Fruit fly (Drosophila melanogaster) whole organism, embryonic: ENCODE data around the gene CG5861.

Source experiments
- ATbp ChIP-seq: fragments of 200-800 bp; sonication (Bioruptor generic); optimal IDR thresholded peaks from 2 replicates; lab custom pipeline; 2017; ENCODE audit warnings: missing biosample characterization, mild to moderate bottlenecking, missing genetic modification characterization, missing genetic modification reagents
- Ada2b ChIP-seq: fragments of 200-800 bp; sonication (Bioruptor generic); IDR thresholded peaks from 2 replicates; pipeline ENCODE4 v1.3.6; 2022; ENCODE audit warnings: missing biosample characterization, missing genetic modification characterization
- Antp ChIP-seq: fragments of 200-800 bp; sonication (Bioruptor generic); optimal IDR thresholded peaks from 3 replicates; lab custom pipeline; 2016; ENCODE audit warnings: missing biosample characterization, missing genetic modification characterization
- Bdp1 ChIP-seq: fragments of 200-800 bp; sonication (Bioruptor generic); optimal IDR thresholded peaks from 3 replicates; lab custom pipeline; 2016; ENCODE audit warnings: missing biosample characterization, missing genetic modification characterization
- CG10366 ChIP-seq: fragments of 200-800 bp; sonication (Bioruptor generic); IDR thresholded peaks from 2 replicates; pipeline ENCODE4 v1.3.6; 2022; ENCODE audit warnings: missing biosample characterization, missing genetic modification characterization
- CG10543 ChIP-seq: fragments of 200-800 bp; sonication (Bioruptor generic); optimal IDR thresholded peaks from 3 replicates; lab custom pipeline; 2017; ENCODE audit warnings: missing biosample characterization, mild to moderate bottlenecking, missing genetic modification characterization, moderate library complexity
- CG11085 ChIP-seq: fragments of 200-800 bp; sonication (Bioruptor generic); IDR thresholded peaks from 2 replicates; pipeline ENCODE4 v1.3.6; 2022; ENCODE audit warnings: missing biosample characterization, missing genetic modification characterization
- CG13123 ChIP-seq: fragments of 200-800 bp; sonication (Bioruptor generic); optimal IDR thresholded peaks from 2 replicates; lab custom pipeline; 2016; ENCODE audit warnings: missing biosample characterization, missing genetic modification characterization
- CG15269 ChIP-seq: fragments of 200-800 bp; sonication (Bioruptor generic); optimal IDR thresholded peaks from 2 replicates; lab custom pipeline; 2018; ENCODE audit warnings: missing biosample characterization, mild to moderate bottlenecking, missing genetic modification characterization, moderate library complexity
- CG17912 ChIP-seq: fragments of 200-800 bp; sonication (Bioruptor generic); optimal IDR thresholded peaks from 2 replicates; lab custom pipeline; 2018; ENCODE audit warnings: missing biosample characterization, mild to moderate bottlenecking, missing genetic modification characterization
- CG18619 ChIP-seq: fragments of 200-800 bp; sonication (Bioruptor generic); optimal IDR thresholded peaks from 3 replicates; lab custom pipeline; 2017; ENCODE audit warnings: missing biosample characterization, mild to moderate bottlenecking, missing genetic modification characterization
- CG2678 ChIP-seq: fragments of 200-800 bp; sonication (Bioruptor generic); optimal IDR thresholded peaks from 3 replicates; lab custom pipeline; 2019; ENCODE audit warnings: missing biosample characterization, mild to moderate bottlenecking, missing genetic modification characterization, moderate library complexity
- CG30403 ChIP-seq: fragments of 200-800 bp; sonication (Bioruptor generic); optimal IDR thresholded peaks from 3 replicates; lab custom pipeline; 2016; ENCODE audit warnings: missing biosample characterization, missing genetic modification characterization
- CG33557 ChIP-seq: fragments of 200-800 bp; sonication (Bioruptor generic); optimal IDR thresholded peaks from 2 replicates; lab custom pipeline; 2019; ENCODE audit warnings: missing biosample characterization, mild to moderate bottlenecking, missing genetic modification characterization, moderate library complexity
- CG34224 ChIP-seq: fragments of 200-800 bp; sonication (Bioruptor generic); IDR thresholded peaks from 3 replicates; pipeline ENCODE4 v1.3.6; 2022; ENCODE audit warnings: missing biosample characterization, missing genetic modification characterization; ENCODE audit not compliant: partially characterized antibody
- CG42726 ChIP-seq: fragments of 200-800 bp; sonication (Bioruptor generic); IDR thresholded peaks from 2 replicates; pipeline ENCODE4 v1.3.6; 2022; ENCODE audit warnings: missing biosample characterization, missing genetic modification characterization; ENCODE audit not compliant: partially characterized antibody
- CG4820 ChIP-seq: fragments of 200-800 bp; sonication (Bioruptor generic); optimal IDR thresholded peaks from 3 replicates; lab custom pipeline; 2016; ENCODE audit warnings: missing biosample characterization, missing genetic modification characterization
- CG7357 ChIP-seq: fragments of 200-800 bp; sonication (Bioruptor generic); IDR thresholded peaks from 3 replicates; pipeline ENCODE4 v1.3.6; 2022; ENCODE audit warnings: missing biosample characterization, missing genetic modification characterization
- CG7745 ChIP-seq: fragments of 200-800 bp; sonication (Bioruptor generic); optimal IDR thresholded peaks from 2 replicates; lab custom pipeline; 2018; ENCODE audit warnings: missing biosample characterization, mild to moderate bottlenecking, missing genetic modification characterization, moderate library complexity
- CG9932 ChIP-seq: fragments of 200-800 bp; sonication (Bioruptor generic); IDR thresholded peaks from 2 replicates; pipeline ENCODE4 v1.3.6; 2022; ENCODE audit warnings: missing biosample characterization, missing genetic modification characterization
- CkIIα-i1 ChIP-seq: fragments of 200-800 bp; sonication (Bioruptor generic); IDR thresholded peaks from 2 replicates; pipeline ENCODE4 v1.3.6; 2022; ENCODE audit warnings: missing biosample characterization, missing genetic modification characterization
- Fer1 ChIP-seq: fragments of 200-800 bp; sonication (Bioruptor generic); optimal IDR thresholded peaks from 2 replicates; lab custom pipeline; 2017; ENCODE audit warnings: missing biosample characterization, mild to moderate bottlenecking, missing genetic modification characterization
- Hand ChIP-seq: fragments of 200-800 bp; sonication (Bioruptor generic); optimal IDR thresholded peaks from 2 replicates; lab custom pipeline; 2017; ENCODE audit warnings: mild to moderate bottlenecking, missing biosample characterization, missing genetic modification reagents, missing genetic modification characterization
- HmgD ChIP-seq: fragments of 200-800 bp; sonication (Bioruptor generic); optimal IDR thresholded peaks from 3 replicates; lab custom pipeline; 2016; ENCODE audit warnings: missing biosample characterization, missing genetic modification characterization
- MBD-R2 ChIP-seq: fragments of 200-800 bp; sonication (Bioruptor generic); IDR thresholded peaks from 2 replicates; pipeline ENCODE4 v1.3.6; 2022; ENCODE audit warnings: missing biosample characterization, missing genetic modification characterization
- NC2α ChIP-seq: fragments of 200-800 bp; sonication (Bioruptor generic); optimal IDR thresholded peaks from 2 replicates; lab custom pipeline; 2016; ENCODE audit warnings: missing biosample characterization, missing genetic modification characterization
- NC2β ChIP-seq: fragments of 200-800 bp; sonication (Bioruptor generic); optimal IDR thresholded peaks from 2 replicates; lab custom pipeline; 2016; ENCODE audit warnings: missing biosample characterization, missing genetic modification characterization
- Neu2 ChIP-seq: fragments of 200-800 bp; sonication (Bioruptor generic); optimal IDR thresholded peaks from 3 replicates; lab custom pipeline; 2016; ENCODE audit warnings: missing biosample characterization, missing genetic modification characterization, borderline replicate concordance
- Opbp ChIP-seq: fragments of 200-800 bp; sonication (Bioruptor generic); IDR thresholded peaks from 3 replicates; pipeline ENCODE4 v1.3.6; 2022; ENCODE audit warnings: missing biosample characterization, missing genetic modification characterization; ENCODE audit not compliant: partially characterized antibody
- Six4 ChIP-seq: fragments of 200-800 bp; sonication (Bioruptor generic); optimal IDR thresholded peaks from 2 replicates; lab custom pipeline; 2016; ENCODE audit warnings: missing biosample characterization, missing genetic modification characterization
- Stat92E ChIP-seq, 3 experiments: fragments of >200 bp in 2 of 3; fragments of 200-800 bp in 1 of 3; sonication (Bioruptor generic) in 1 of 3; optimal IDR thresholded peaks; 2 replicates each; lab custom pipeline; 2017 to 2019; ENCODE audit warnings: missing biosample characterization in 3 of 3, missing genetic modification characterization in 3 of 3, mild to moderate bottlenecking in 1 of 3, moderate library complexity in 1 of 3
- ap ChIP-seq: fragments of 200-800 bp; sonication (Bioruptor generic); IDR thresholded peaks from 2 replicates; pipeline ENCODE4 v1.3.6; 2022; ENCODE audit warnings: missing biosample characterization, missing genetic modification characterization
- ase ChIP-seq: fragments of 200-800 bp; sonication (Bioruptor generic); IDR thresholded peaks from 3 replicates; pipeline ENCODE4 v1.3.6; 2022; ENCODE audit warnings: missing biosample characterization, missing genetic modification characterization
- ash1 ChIP-seq: fragments of 200-800 bp; sonication (Bioruptor generic); optimal IDR thresholded peaks from 2 replicates; lab custom pipeline; 2018; ENCODE audit warnings: missing biosample characterization, mild to moderate bottlenecking, missing genetic modification characterization
- cad ChIP-seq: fragments of >200 bp; optimal IDR thresholded peaks from 2 replicates; lab custom pipeline; 2017; ENCODE audit warnings: missing biosample characterization, missing genetic modification characterization
- chif ChIP-seq, 2 experiments: fragments of 200-800 bp; sonication (Bioruptor generic); optimal IDR thresholded peaks; 3 replicates each; lab custom pipeline; 2016; ENCODE audit warnings: missing biosample characterization in 2 of 2, missing genetic modification characterization in 2 of 2
- crol ChIP-seq: fragments of 200-800 bp; sonication (Bioruptor generic); IDR thresholded peaks from 2 replicates; pipeline ENCODE4 v1.3.6; 2022; ENCODE audit warnings: missing biosample characterization, missing genetic modification characterization
- cwo ChIP-seq: fragments of 200-800 bp; sonication (Bioruptor generic); optimal IDR thresholded peaks from 3 replicates; lab custom pipeline; 2017; ENCODE audit warnings: missing biosample characterization, missing genetic modification characterization, mild to moderate bottlenecking, moderate library complexity, missing genetic modification reagents
- dmrt99B ChIP-seq: fragments of 200-800 bp; sonication (Bioruptor generic); optimal IDR thresholded peaks from 2 replicates; lab custom pipeline; 2018; ENCODE audit warnings: missing biosample characterization, mild to moderate bottlenecking, missing genetic modification characterization, moderate library complexity
- dysf ChIP-seq: fragments of 200-800 bp; sonication (Bioruptor generic); IDR thresholded peaks from 3 replicates; pipeline ENCODE4 v1.3.6; 2022; ENCODE audit warnings: missing biosample characterization, missing genetic modification characterization
- eve ChIP-seq, 2 experiments: fragments of >200 bp; optimal IDR thresholded peaks; 2 replicates each; lab custom pipeline; 2017; ENCODE audit warnings: missing biosample characterization in 2 of 2, missing genetic modification characterization in 2 of 2
- eyg ChIP-seq: fragments of 200-800 bp; sonication (Bioruptor generic); optimal IDR thresholded peaks from 3 replicates; lab custom pipeline; 2016; ENCODE audit warnings: missing biosample characterization, missing genetic modification characterization
- grn ChIP-seq: fragments of 200-800 bp; sonication (Bioruptor generic); optimal IDR thresholded peaks from 3 replicates; lab custom pipeline; 2017; ENCODE audit warnings: missing biosample characterization, missing genetic modification characterization
- her ChIP-seq: fragments of 200-800 bp; sonication (Bioruptor generic); optimal IDR thresholded peaks from 2 replicates; lab custom pipeline; 2016; ENCODE audit warnings: missing biosample characterization, missing genetic modification characterization
- lilli ChIP-seq: fragments of 200-800 bp; sonication (Bioruptor generic); optimal IDR thresholded peaks from 3 replicates; lab custom pipeline; 2016; ENCODE audit warnings: missing biosample characterization, missing genetic modification characterization
- lmd ChIP-seq: fragments of 200-800 bp; sonication (Bioruptor generic); IDR thresholded peaks from 2 replicates; pipeline ENCODE4 v1.3.6; 2022; ENCODE audit warnings: missing biosample characterization, missing genetic modification characterization
- prd ChIP-seq, 3 experiments: fragments of >200 bp in 2 of 3; fragments of 200-800 bp in 1 of 3; sonication (Bioruptor generic) in 1 of 3; optimal IDR thresholded peaks in 2 of 3; IDR thresholded peaks in 1 of 3; 2 replicates in 2 of 3; 3 replicates in 1 of 3; pipeline versions ENCODE4 v1.3.6 to Lab custom; 2017 to 2022; ENCODE audit warnings: missing biosample characterization in 1 of 3, missing genetic modification characterization in 1 of 3
- run ChIP-seq: fragments of 200-800 bp; sonication (Bioruptor generic); optimal IDR thresholded peaks from 3 replicates; lab custom pipeline; 2018; ENCODE audit warnings: missing biosample characterization, mild to moderate bottlenecking, missing genetic modification characterization
- toy ChIP-seq: fragments of 200-800 bp; sonication (Bioruptor generic); IDR thresholded peaks from 2 replicates; pipeline ENCODE4 v1.3.6; 2022; ENCODE audit warnings: missing biosample characterization, missing genetic modification characterization
- ttk ChIP-seq: fragments of 200-800 bp; sonication (Bioruptor generic); IDR thresholded peaks from 2 replicates; pipeline ENCODE4 v2.1.2; 2022; ENCODE audit warnings: missing biosample characterization, missing genetic modification characterization

The CG5861 gene

dm6 chr2L:16350160-16350633, 43.1 kb upstream of the CG5861 start (continued):
- TF ChIP-seq NC2β (GFP tag; lab: Kevin White, UChicago): no peak
- TF ChIP-seq dmrt99B (tag; lab: Kevin White, UChicago): no peak
- no peak for TF ChIP-seq CG7745 (tag; lab: Kevin White, UChicago)
- TF ChIP-seq CG33557 (GFP tag; lab: Kevin White, UChicago): peak; percentile 33
- TF ChIP-seq CG11085: peak; percentile 70
- TF ChIP-seq Opbp: peak; percentile 76
- TF ChIP-seq eve (GFP tag; optimal IDR thresholded peaks at IDR 0.05; lab: Kevin White, UChicago): no peak
- TF ChIP-seq lmd (GFP tag; lab: Robert Waterston, UW): peak; percentile 73
- no peak for TF ChIP-seq CG2678 (tag; lab: Kevin White, UChicago)
- no peak for TF ChIP-seq Stat92E (GFP tag; optimal IDR thresholded peaks at IDR 0.05; lab: Kevin White, UChicago)
- 0 out of 2 replicates have a peak, but pooled peaks have one; percentile 16 for TF ChIP-seq toy (GFP tag; lab: Robert Waterston, UW)
- TF ChIP-seq NC2α (GFP tag; lab: Kevin White, UChicago): peak; percentile 9
- TF ChIP-seq CG42726 (GFP tag; lab: Robert Waterston, UW): 0 out of 2 replicates have a peak, but pooled peaks have one; percentile 21
- TF ChIP-seq CG7357 (GFP tag; lab: Robert Waterston, UW): peak; percentile 65; the same call in 1 of the 3 replicates
- TF ChIP-seq ATbp (GFP tag; lab: Kevin White, UChicago): no peak
- peak; percentile 41 for TF ChIP-seq eyg (GFP tag; lab: Kevin White, UChicago)
- peak; percentile 38; the same call in 1 of the 2 replicates for TF ChIP-seq ttk (GFP tag; lab: Robert Waterston, UW)
- no peak for TF ChIP-seq prd (optimal IDR thresholded peaks at IDR 0.05; lab: Kevin White, UChicago)
- TF ChIP-seq prd (GFP tag; IDR thresholded peaks at IDR 0.05; lab: Robert Waterston, UW): peak; percentile 81
- no peak for TF ChIP-seq CG34224 (GFP tag; lab: Robert Waterston, UW)
- peak; percentile 72 for TF ChIP-seq lilli
- peak; percentile 90 for TF ChIP-seq CG9932 (GFP tag; lab: Robert Waterston, UW)
- peak; percentile 74 for TF ChIP-seq Antp (GFP tag; lab: Kevin White, UChicago)
- no peak for TF ChIP-seq Six4 (GFP tag; lab: Kevin White, UChicago)
- TF ChIP-seq cad (GFP tag; lab: Kevin White, UChicago): no peak
- peak; percentile 76 to 83 for TF ChIP-seq chif (GFP tag; optimal IDR thresholded peaks at IDR 0.05; lab: Kevin White, UChicago)
- TF ChIP-seq Fer1: peak; percentile 65
- TF ChIP-seq ash1 (GFP tag; lab: Kevin White, UChicago): no peak
- peak; percentile 73 for TF ChIP-seq dysf
- TF ChIP-seq CkIIα-i1: no peak
- TF ChIP-seq cwo (GFP tag; lab: Kevin White, UChicago): peak; percentile 58
- peak; percentile 43 for TF ChIP-seq CG13123 (GFP tag; lab: Kevin White, UChicago)
- TF ChIP-seq Neu2 (GFP tag; lab: Kevin White, UChicago): no peak
- TF ChIP-seq her (GFP tag; lab: Kevin White, UChicago): peak; percentile 49
- TF ChIP-seq MBD-R2 (GFP tag; lab: Robert Waterston, UW): peak; percentile 77
- TF ChIP-seq CG15269: no peak
- peak; percentile 75; the same call in 2 of the 3 replicates for TF ChIP-seq ase (GFP tag; lab: Robert Waterston, UW)
- no peak for TF ChIP-seq grn
- TF ChIP-seq run (tag; lab: Kevin White, UChicago): peak; percentile 17
- peak; percentile 37; the same call in 1 of the 2 replicates for TF ChIP-seq ap (GFP tag; lab: Robert Waterston, UW)
- TF ChIP-seq CG10543 (GFP tag; lab: Kevin White, UChicago): no peak
- no peak for TF ChIP-seq Bdp1
- peak; percentile 61 for TF ChIP-seq CG4820
- TF ChIP-seq CG30403 (GFP tag; lab: Kevin White, UChicago): peak; percentile 76
- peak; percentile 34 for TF ChIP-seq Hand (GFP tag; lab: Kevin White, UChicago)
- peak; percentile 43 for TF ChIP-seq CG17912 (GFP tag; lab: Kevin White, UChicago)
- TF ChIP-seq crol (GFP tag; lab: Robert Waterston, UW): peak; percentile 27; the same call in 1 of the 2 replicates
- peak; percentile 75 for TF ChIP-seq Ada2b (GFP tag; lab: Robert Waterston, UW)
- TF ChIP-seq HmgD (GFP tag; lab: Kevin White, UChicago): peak; percentile 46
- TF ChIP-seq CG10366 (GFP tag; lab: Robert Waterston, UW): peak; percentile 72
- no peak for TF ChIP-seq CG18619 (GFP tag; lab: Kevin White, UChicago)
